Worm (Caenorhabditis elegans): ENCODE data around the gene F54B11.8.

Gene F54B11.8

ce11 chrX:13633876-13634479, 30.3 kb upstream of the F54B11.8 start (continued):
- no peak for TF ChIP-seq F16B12.6 (tag; optimal IDR thresholded peaks at IDR 0.05)
- no peak for TF ChIP-seq mab-9 (GFP tag; IDR thresholded peaks at IDR 0.05)
- TF ChIP-seq hpl-2 (GFP tag; optimal IDR thresholded peaks at IDR 0.05), result no peak
- no peak for TF ChIP-seq ceh-88 (GFP tag; IDR thresholded peaks at IDR 0.05)
- no peak for TF ChIP-seq elt-2 (tag; optimal IDR thresholded peaks at IDR 0.05)
- no peak for TF ChIP-seq ztf-4 (tag; optimal IDR thresholded peaks at IDR 0.05)
- no peak for TF ChIP-seq mef-2 (tag; optimal IDR thresholded peaks at IDR 0.05)
- no peak for TF ChIP-seq Y116A8C.19 (tag; optimal IDR thresholded peaks at IDR 0.05; ENCODE audit: borderline replicate concordance)
- no peak for TF ChIP-seq pag-3 (tag; optimal IDR thresholded peaks at IDR 0.05; ENCODE audit: borderline replicate concordance, insufficient read depth)
- peak; percentile 13 for TF ChIP-seq snu-23 (GFP tag; optimal IDR thresholded peaks at IDR 0.05)
- no peak for TF ChIP-seq aha-1 (tag; optimal IDR thresholded peaks at IDR 0.05)
- TF ChIP-seq lsy-2 (tag; optimal IDR thresholded peaks at IDR 0.05), result peak; percentile 2 to 13
- no peak for TF ChIP-seq nhr-11 (tag; optimal IDR thresholded peaks at IDR 0.05)
- no peak for TF ChIP-seq skn-1 (tag; optimal IDR thresholded peaks at IDR 0.05)
- TF ChIP-seq ztf-11 (tag; optimal IDR thresholded peaks at IDR 0.05), result no peak

ce11 chrX:13633032-13633431, 29.3 kb upstream of the F54B11.8 start:
- TF ChIP-seq unc-62 (GFP tag; optimal IDR thresholded peaks at IDR 0.05) (no peak), unc-130 (tag; optimal IDR thresholded peaks at IDR 0.05) (no peak), zip-4 (GFP tag; optimal IDR thresholded peaks at IDR 0.05) (no peak), snpc-4 (tag; optimal IDR thresholded peaks at IDR 0.05) (peak; percentile 82), hlh-4 (tag; optimal IDR thresholded peaks at IDR 0.05) (no peak)

- peak; percentile 17 for TF ChIP-seq nhr-71 (tag; optimal IDR thresholded peaks at IDR 0.05)
- no peak for TF ChIP-seq nhr-47 (tag; optimal IDR thresholded peaks at IDR 0.05)
- TF ChIP-seq ceh-8 (GFP tag; optimal IDR thresholded peaks at IDR 0.05), result peak; percentile 20
- TF ChIP-seq elt-2 (tag; optimal IDR thresholded peaks at IDR 0.05), result no peak
- peak; percentile 59 for TF ChIP-seq lin-14 (GFP tag; optimal IDR thresholded peaks at IDR 0.05)
Observed at ce11 chrX:13632245-13632644, 28.5 kb upstream of the F54B11.8 start.

- no peak for TF ChIP-seq irx-1 (tag; optimal IDR thresholded peaks at IDR 0.05)
- TF ChIP-seq blmp-1 (tag; optimal IDR thresholded peaks at IDR 0.05), result no peak
- TF ChIP-seq fkh-10 (GFP tag; optimal IDR thresholded peaks at IDR 0.05), result peak; percentile 78
- no peak for TF ChIP-seq isw-1 (GFP tag; IDR thresholded peaks at IDR 0.05)
- no peak for TF ChIP-seq ceh-8 (GFP tag; optimal IDR thresholded peaks at IDR 0.05)
- TF ChIP-seq pax-3 (tag; optimal IDR thresholded peaks at IDR 0.05), result no peak
- no peak for TF ChIP-seq nhr-20 (tag; optimal IDR thresholded peaks at IDR 0.05)
- peak; percentile 74 for TF ChIP-seq lin-14 (GFP tag; optimal IDR thresholded peaks at IDR 0.05)
- TF ChIP-seq rnt-1 (tag; optimal IDR thresholded peaks at IDR 0.05), result no peak
Observed at ce11 chrX:13631122-13631672, 27.5 kb upstream of the F54B11.8 start, which contains the start of gene nlg-1. Gene nlg-1, minus strand, starts transcription at chrX:13631172.

- no peak for TF ChIP-seq efl-1 (optimal IDR thresholded peaks at IDR 0.05)
- TF ChIP-seq efl-1 (GFP tag; optimal IDR thresholded peaks at IDR 0.05 in 1 of 2), result peak in 1 of 2 experiments; percentile 19
- TF ChIP-seq ceh-8 (GFP tag; optimal IDR thresholded peaks at IDR 0.05), result no peak
- TF ChIP-seq ceh-63 (GFP tag; optimal IDR thresholded peaks at IDR 0.05), result no peak
- TF ChIP-seq lin-39 (tag; optimal IDR thresholded peaks at IDR 0.05), result no peak
Observed at ce11 chrX:13621628-13622027, 17.9 kb upstream of the F54B11.8 start, which contains the start of gene Y12A6A.1. Gene Y12A6A.1, minus strand, starts transcription at chrX:13621728.
